Worm (Caenorhabditis elegans) whole organism, late embryonic: ENCODE data around the gene C40C9.3.

Source experiments
- C08G9.2 ChIP-seq: sonication (generic microtip); optimal IDR thresholded peaks from 2 replicates; lab custom pipeline; 2016; ENCODE audit warnings: mild to moderate bottlenecking, missing genetic modification characterization, moderate library complexity, missing compliant biosample characterization
- C38D4.7 ChIP-seq: fragments of 200-800 bp; sonication (Bioruptor generic); optimal IDR thresholded peaks from 2 replicates; lab custom pipeline; 2018; ENCODE audit warnings: mild to moderate bottlenecking, missing genetic modification characterization, moderate library complexity, missing compliant biosample characterization
- F13H6.1 ChIP-seq: sonication (generic microtip); optimal IDR thresholded peaks from 2 replicates; lab custom pipeline; 2016; ENCODE audit warnings: missing genetic modification characterization, missing compliant biosample characterization
- K09A11.1 ChIP-seq: sonication (generic microtip); optimal IDR thresholded peaks from 2 replicates; lab custom pipeline; 2017; ENCODE audit warnings: antibody characterized with exemption, mild to moderate bottlenecking, missing genetic modification characterization, missing compliant biosample characterization; ENCODE audit not compliant: insufficient read depth
- T23F11.4 ChIP-seq: fragments of 200-800 bp; sonication (Bioruptor generic); optimal IDR thresholded peaks from 2 replicates; lab custom pipeline; 2018; ENCODE audit warnings: mild to moderate bottlenecking, missing genetic modification characterization, missing compliant biosample characterization
- ahr-1 ChIP-seq: sonication (generic microtip); optimal IDR thresholded peaks from 2 replicates; lab custom pipeline; 2016; ENCODE audit warnings: missing genetic modification characterization, missing compliant biosample characterization
- ama-1 ChIP-seq: fragments of 150-350 bp; optimal IDR thresholded peaks from 2 replicates; lab custom pipeline; 2014
- ceh-14 ChIP-seq: sonication (generic microtip); optimal IDR thresholded peaks from 2 replicates; lab custom pipeline; 2016; ENCODE audit warnings: missing genotype, missing genetic modification characterization, missing compliant biosample characterization
- ceh-18 ChIP-seq: sonication (generic microtip); optimal IDR thresholded peaks from 2 replicates; lab custom pipeline; 2016; ENCODE audit warnings: missing genetic modification characterization, missing compliant biosample characterization
- ceh-19 ChIP-seq: fragments of 200-800 bp; sonication (Bioruptor generic); optimal IDR thresholded peaks from 2 replicates; lab custom pipeline; 2018; ENCODE audit warnings: mild to moderate bottlenecking, missing genetic modification characterization, missing compliant biosample characterization
- ceh-34 ChIP-seq: sonication (generic microtip); optimal IDR thresholded peaks from 2 replicates; lab custom pipeline; 2016; ENCODE audit warnings: mild to moderate bottlenecking, missing genetic modification characterization, missing compliant biosample characterization
- ceh-48 ChIP-seq: sonication (generic microtip); optimal IDR thresholded peaks from 2 replicates; lab custom pipeline; 2016; ENCODE audit warnings: missing genetic modification characterization, inconsistent platforms, missing compliant biosample characterization
- che-1 ChIP-seq: sonication (generic microtip); optimal IDR thresholded peaks from 2 replicates; lab custom pipeline; 2016; ENCODE audit warnings: mild to moderate bottlenecking, missing genetic modification characterization, missing compliant biosample characterization
- dmd-4 ChIP-seq: sonication (generic microtip); optimal IDR thresholded peaks from 2 replicates; lab custom pipeline; 2016; ENCODE audit warnings: borderline replicate concordance, missing genetic modification characterization, missing compliant biosample characterization
- elt-2 ChIP-seq: sonication (generic microtip); optimal IDR thresholded peaks from 2 replicates; lab custom pipeline; 2016; ENCODE audit warnings: missing genetic modification reagents, missing genetic modification characterization, missing compliant biosample characterization
- elt-4 ChIP-seq: sonication (generic microtip); optimal IDR thresholded peaks from 2 replicates; lab custom pipeline; 2016; ENCODE audit warnings: missing genetic modification characterization, missing compliant biosample characterization
- ets-4 ChIP-seq: sonication (generic microtip); optimal IDR thresholded peaks from 2 replicates; lab custom pipeline; 2016; ENCODE audit warnings: missing genetic modification characterization, missing compliant biosample characterization
- eyg-1 ChIP-seq: sonication (generic microtip); optimal IDR thresholded peaks from 2 replicates; lab custom pipeline; 2016; ENCODE audit warnings: missing genotype, missing genetic modification characterization, missing compliant biosample characterization
- fax-1 ChIP-seq: sonication (generic microtip); optimal IDR thresholded peaks from 2 replicates; lab custom pipeline; 2016; ENCODE audit warnings: missing genotype, missing genetic modification characterization, missing compliant biosample characterization
- fkh-10 ChIP-seq: fragments of 150-350 bp; optimal IDR thresholded peaks from 2 replicates; lab custom pipeline; 2014; ENCODE audit warnings: missing biosample characterization, missing genetic modification reagents, missing genetic modification characterization
- hlh-15 ChIP-seq: sonication (generic microtip); optimal IDR thresholded peaks from 2 replicates; lab custom pipeline; 2016; ENCODE audit warnings: missing genetic modification characterization, missing compliant biosample characterization
- hlh-30 ChIP-seq: sonication (generic microtip); optimal IDR thresholded peaks from 2 replicates; lab custom pipeline; 2017; ENCODE audit warnings: antibody characterized with exemption, missing genetic modification characterization, missing compliant biosample characterization; ENCODE audit not compliant: insufficient read depth
- hlh-6 ChIP-seq: sonication (generic microtip); optimal IDR thresholded peaks from 2 replicates; lab custom pipeline; 2016; ENCODE audit warnings: missing genotype, missing genetic modification characterization, missing compliant biosample characterization
- lim-6 ChIP-seq: sonication (generic microtip); optimal IDR thresholded peaks from 2 replicates; lab custom pipeline; 2016; ENCODE audit warnings: missing genetic modification characterization, missing compliant biosample characterization
- lin-11 ChIP-seq: fragments of 200-800 bp; sonication (Bioruptor generic); optimal IDR thresholded peaks from 2 replicates; lab custom pipeline; 2018; ENCODE audit warnings: mild to moderate bottlenecking, missing genetic modification characterization, missing compliant biosample characterization
- madf-2 ChIP-seq: sonication (generic microtip); optimal IDR thresholded peaks from 2 replicates; lab custom pipeline; 2017; ENCODE audit warnings: missing genetic modification characterization, missing compliant biosample characterization
- nhr-11 ChIP-seq: fragments of 150-350 bp; optimal IDR thresholded peaks from 2 replicates; lab custom pipeline; 2014; ENCODE audit warnings: missing biosample characterization, missing genetic modification characterization
- nhr-232 ChIP-seq: sonication (generic microtip); optimal IDR thresholded peaks from 2 replicates; lab custom pipeline; 2016; ENCODE audit warnings: missing genetic modification characterization, missing compliant biosample characterization
- npax-4 ChIP-seq: sonication (generic microtip); optimal IDR thresholded peaks from 2 replicates; lab custom pipeline; 2016; ENCODE audit warnings: missing genetic modification characterization, missing compliant biosample characterization
- odd-2 ChIP-seq: sonication (generic microtip); optimal IDR thresholded peaks from 2 replicates; lab custom pipeline; 2017; ENCODE audit warnings: antibody characterized with exemption, mild to moderate bottlenecking, missing genetic modification characterization, missing compliant biosample characterization
- pag-3 ChIP-seq: sonication (generic microtip); optimal IDR thresholded peaks from 2 replicates; lab custom pipeline; 2016; ENCODE audit warnings: missing compliant biosample characterization, missing genetic modification characterization, borderline replicate concordance
- pha-2 ChIP-seq: sonication (generic microtip); optimal IDR thresholded peaks from 2 replicates; lab custom pipeline; 2017; ENCODE audit warnings: mild to moderate bottlenecking, missing genetic modification characterization, missing compliant biosample characterization
- pha-4 ChIP-seq: fragments of 150-350 bp; optimal IDR thresholded peaks from 2 replicates; lab custom pipeline; 2018; ENCODE audit warnings: missing biosample characterization, missing genetic modification reagents, missing genetic modification characterization
- pqm-1 ChIP-seq: sonication (generic microtip); optimal IDR thresholded peaks from 2 replicates; lab custom pipeline; 2016; ENCODE audit warnings: missing genetic modification characterization, missing compliant biosample characterization
- sdc-2 ChIP-seq: sonication (generic microtip); optimal IDR thresholded peaks from 2 replicates; lab custom pipeline; 2016; ENCODE audit warnings: missing genotype, missing genetic modification characterization, missing compliant biosample characterization
- sox-2 ChIP-seq: fragments of 200-800 bp; sonication (Bioruptor generic); IDR thresholded peaks from 2 replicates; pipeline ENCODE4 v1.3.6; 2022; ENCODE audit warnings: missing genetic modification reagents, missing genetic modification characterization, missing compliant biosample characterization
- sox-4 ChIP-seq: sonication (generic microtip); optimal IDR thresholded peaks from 2 replicates; lab custom pipeline; 2017; ENCODE audit warnings: mild to moderate bottlenecking, missing genetic modification characterization, inconsistent platforms, missing compliant biosample characterization
- tbx-2 ChIP-seq: sonication (generic microtip); optimal IDR thresholded peaks from 2 replicates; lab custom pipeline; 2016; ENCODE audit warnings: missing genetic modification characterization, missing compliant biosample characterization
- tbx-7 ChIP-seq: sonication (generic microtip); optimal IDR thresholded peaks from 2 replicates; lab custom pipeline; 2016; ENCODE audit warnings: missing genotype, missing genetic modification characterization, missing compliant biosample characterization
- ttx-3 ChIP-seq: sonication (generic microtip); optimal IDR thresholded peaks from 2 replicates; lab custom pipeline; 2016; ENCODE audit warnings: missing genetic modification reagents, missing genetic modification characterization, missing compliant biosample characterization
- unc-3 ChIP-seq, 2 experiments: fragments of 200-800 bp in 1 of 2; sonication (Bioruptor generic) in 1 of 2; sonication (generic microtip) in 1 of 2; conservative IDR thresholded peaks in 1 of 2; optimal IDR thresholded peaks in 1 of 2; 2 replicates each; pipeline versions ENCODE4 v1.3.6 to Lab custom; 2016 to 2022; ENCODE audit warnings: missing compliant biosample characterization in 2 of 2, missing genetic modification characterization in 2 of 2, missing genetic modification reagents in 1 of 2
- unc-42 ChIP-seq: sonication (generic microtip); optimal IDR thresholded peaks from 2 replicates; lab custom pipeline; 2016; ENCODE audit warnings: missing genotype, missing genetic modification characterization, missing compliant biosample characterization
- unc-86 ChIP-seq: sonication (generic microtip); optimal IDR thresholded peaks from 2 replicates; lab custom pipeline; 2016; ENCODE audit warnings: missing genetic modification characterization, missing compliant biosample characterization
- zip-5 ChIP-seq: sonication (generic microtip); optimal IDR thresholded peaks from 2 replicates; lab custom pipeline; 2016; ENCODE audit warnings: missing genetic modification characterization, missing compliant biosample characterization
- ztf-16 ChIP-seq: sonication (generic microtip); optimal IDR thresholded peaks from 2 replicates; lab custom pipeline; 2017; ENCODE audit warnings: missing genetic modification characterization, missing compliant biosample characterization

Gene C40C9.3

DNA sequence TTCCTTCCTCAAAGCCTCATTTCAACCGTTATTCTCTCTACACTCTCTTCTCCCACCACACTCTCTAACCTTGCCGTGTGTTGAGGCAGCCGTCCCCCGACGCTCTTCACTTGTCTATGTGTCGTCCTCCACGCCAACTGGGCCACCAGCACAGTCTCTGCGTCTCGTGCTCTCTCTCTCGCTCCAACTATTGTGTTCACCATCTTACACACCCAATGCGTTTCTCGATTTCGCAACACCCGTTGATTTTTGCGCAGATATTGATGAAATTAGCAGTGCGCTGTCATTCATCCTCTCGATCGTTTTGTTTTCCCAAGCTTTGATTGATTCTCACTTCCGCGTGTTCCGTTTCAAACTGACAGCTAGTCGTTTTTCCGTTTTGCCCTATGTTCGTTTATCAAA, 39.7 kb downstream of the C40C9.3 start (continued):
- TF ChIP-seq pqm-1 (tag; lab: Kevin White, UChicago) (no peak), unc-42 (tag; lab: Kevin White, UChicago) (peak; percentile 53), hlh-15 (no peak), ceh-48 (tag; lab: Kevin White, UChicago) (no peak), che-1 (no peak), lim-6 (tag; lab: Kevin White, UChicago) (peak; percentile 6), tbx-2 (tag; lab: Kevin White, UChicago) (peak; percentile 61), elt-2 (tag; lab: Kevin White, UChicago) (no peak), ttx-3 (no peak), pha-4 (no peak), zip-5 (no peak), sox-2 (peak; percentile 26), hlh-6 (tag; lab: Kevin White, UChicago) (peak; percentile 0), ama-1 (lab: Kevin White, UChicago) (no peak), fkh-10 (GFP tag; lab: Kevin White, UChicago) (no peak), ahr-1 (no peak), odd-2 (tag; lab: Kevin White, UChicago) (no peak), pag-3 (tag; lab: Kevin White, UChicago) (no peak), F13H6.1 (tag; lab: Kevin White, UChicago) (no peak), ceh-34 (tag; lab: Kevin White, UChicago) (peak; percentile 26), sdc-2 (tag; lab: Kevin White, UChicago) (peak; percentile 85), nhr-232 (tag; lab: Kevin White, UChicago) (no peak), hlh-30 (peak; percentile 40), elt-4 (tag; lab: Kevin White, UChicago) (no peak), eyg-1 (tag; lab: Kevin White, UChicago) (no peak), ceh-18 (peak; percentile 51), ets-4 (peak; percentile 10), unc-3 (GFP tag; conservative IDR thresholded peaks at IDR 0.05; lab: Robert Waterston, UW) (no peak), unc-3 (tag; optimal IDR thresholded peaks at IDR 0.05; lab: Kevin White, UChicago) (no peak), lin-11 (no peak), unc-86 (tag; lab: Kevin White, UChicago) (no peak), C38D4.7 (no peak), K09A11.1 (tag; lab: Kevin White, UChicago) (no peak), sox-4 (tag; lab: Kevin White, UChicago) (no peak), T23F11.4 (GFP tag; lab: Kevin White, UChicago) (no peak), pha-2 (no peak)

ce11 chrX:13687655-13688054, 40.2 kb downstream of the C40C9.3 start, which contains the start of gene adm-2:
TSS of gene adm-2 (plus strand) at chrX:13687955.
- TF ChIP-seq T23F11.4 (GFP tag; lab: Kevin White, UChicago) (no peak), pag-3 (tag; lab: Kevin White, UChicago) (no peak), nhr-232 (tag; lab: Kevin White, UChicago) (no peak), ttx-3 (no peak), ceh-14 (tag; lab: Kevin White, UChicago) (no peak), madf-2 (no peak)

- TF ChIP-seq ceh-48 (tag; lab: Kevin White, UChicago) (no peak), elt-2 (tag; lab: Kevin White, UChicago) (no peak), tbx-7 (tag; lab: Kevin White, UChicago) (no peak), ztf-16 (no peak), npax-4 (tag; lab: Kevin White, UChicago) (no peak), odd-2 (tag; lab: Kevin White, UChicago) (no peak), C08G9.2 (no peak), ceh-18 (no peak), nhr-232 (tag; lab: Kevin White, UChicago) (no peak), ceh-19 (GFP tag; lab: Kevin White, UChicago) (no peak), unc-3 (GFP tag; conservative IDR thresholded peaks at IDR 0.05; lab: Robert Waterston, UW) (no peak), unc-3 (tag; optimal IDR thresholded peaks at IDR 0.05; lab: Kevin White, UChicago) (no peak), K09A11.1 (tag; lab: Kevin White, UChicago) (no peak), fax-1 (tag; lab: Kevin White, UChicago) (no peak), madf-2 (no peak), dmd-4 (no peak), nhr-11 (tag; lab: Kevin White, UChicago) (no peak)
Measured at ce11 chrX:13690333-13690732, 42.9 kb downstream of the C40C9.3 start.
